Worm (Caenorhabditis elegans) whole organism, late embryonic: ENCODE results near the gene F25B5.6.

Experiments
- F13H6.1 ChIP-seq: sonication (generic microtip); optimal IDR thresholded peaks from 2 replicates; lab custom pipeline; 2016; ENCODE audit warnings: missing genetic modification characterization, missing compliant biosample characterization
- K09A11.1 ChIP-seq: sonication (generic microtip); optimal IDR thresholded peaks from 2 replicates; lab custom pipeline; 2017; ENCODE audit warnings: antibody characterized with exemption, mild to moderate bottlenecking, missing genetic modification characterization, missing compliant biosample characterization; ENCODE audit not compliant: insufficient read depth
- ahr-1 ChIP-seq: sonication (generic microtip); optimal IDR thresholded peaks from 2 replicates; lab custom pipeline; 2016; ENCODE audit warnings: missing genetic modification characterization, missing compliant biosample characterization
- ama-1 ChIP-seq: fragments of 150-350 bp; optimal IDR thresholded peaks from 2 replicates; lab custom pipeline; 2014
- ceh-19 ChIP-seq: fragments of 200-800 bp; sonication (Bioruptor generic); optimal IDR thresholded peaks from 2 replicates; lab custom pipeline; 2018; ENCODE audit warnings: mild to moderate bottlenecking, missing genetic modification characterization, missing compliant biosample characterization
- ceh-34 ChIP-seq: sonication (generic microtip); optimal IDR thresholded peaks from 2 replicates; lab custom pipeline; 2016; ENCODE audit warnings: mild to moderate bottlenecking, missing genetic modification characterization, missing compliant biosample characterization
- ceh-45 ChIP-seq: fragments of 200-800 bp; sonication (Bioruptor generic); IDR thresholded peaks from 2 replicates; pipeline ENCODE4 v1.3.6; 2022; ENCODE audit warnings: missing genetic modification reagents, missing genetic modification characterization, missing compliant biosample characterization
- ceh-48 ChIP-seq: sonication (generic microtip); optimal IDR thresholded peaks from 2 replicates; lab custom pipeline; 2016; ENCODE audit warnings: missing genetic modification characterization, inconsistent platforms, missing compliant biosample characterization
- che-1 ChIP-seq: sonication (generic microtip); optimal IDR thresholded peaks from 2 replicates; lab custom pipeline; 2016; ENCODE audit warnings: mild to moderate bottlenecking, missing genetic modification characterization, missing compliant biosample characterization
- dve-1 ChIP-seq: sonication (generic microtip); optimal IDR thresholded peaks from 2 replicates; lab custom pipeline; 2017; ENCODE audit warnings: antibody characterized with exemption, mild to moderate bottlenecking, missing genetic modification characterization, missing compliant biosample characterization
- elt-2 ChIP-seq: sonication (generic microtip); optimal IDR thresholded peaks from 2 replicates; lab custom pipeline; 2016; ENCODE audit warnings: missing genetic modification reagents, missing genetic modification characterization, missing compliant biosample characterization
- elt-4 ChIP-seq: sonication (generic microtip); optimal IDR thresholded peaks from 2 replicates; lab custom pipeline; 2016; ENCODE audit warnings: missing genetic modification characterization, missing compliant biosample characterization
- fkh-10 ChIP-seq: fragments of 150-350 bp; optimal IDR thresholded peaks from 2 replicates; lab custom pipeline; 2014; ENCODE audit warnings: missing biosample characterization, missing genetic modification reagents, missing genetic modification characterization
- hlh-13 ChIP-seq: fragments of 200-800 bp; sonication (Bioruptor generic); optimal IDR thresholded peaks from 2 replicates; lab custom pipeline; 2018; ENCODE audit warnings: mild to moderate bottlenecking, missing genetic modification characterization, missing compliant biosample characterization
- hlh-30 ChIP-seq: sonication (generic microtip); optimal IDR thresholded peaks from 2 replicates; lab custom pipeline; 2017; ENCODE audit warnings: antibody characterized with exemption, missing genetic modification characterization, missing compliant biosample characterization; ENCODE audit not compliant: insufficient read depth
- mec-3 ChIP-seq: sonication (generic microtip); optimal IDR thresholded peaks from 2 replicates; lab custom pipeline; 2016; ENCODE audit warnings: borderline replicate concordance, missing genetic modification characterization, missing compliant biosample characterization
- nfya-1 ChIP-seq: sonication (generic microtip); optimal IDR thresholded peaks from 2 replicates; lab custom pipeline; 2017; ENCODE audit warnings: missing genetic modification characterization, mild to moderate bottlenecking, missing compliant biosample characterization, antibody characterized with exemption, moderate library complexity
- odd-2 ChIP-seq: sonication (generic microtip); optimal IDR thresholded peaks from 2 replicates; lab custom pipeline; 2017; ENCODE audit warnings: antibody characterized with exemption, mild to moderate bottlenecking, missing genetic modification characterization, missing compliant biosample characterization
- pag-3 ChIP-seq: sonication (generic microtip); optimal IDR thresholded peaks from 2 replicates; lab custom pipeline; 2016; ENCODE audit warnings: missing compliant biosample characterization, missing genetic modification characterization, borderline replicate concordance
- pax-1 ChIP-seq: fragments of 150-350 bp; optimal IDR thresholded peaks from 2 replicates; lab custom pipeline; 2014; ENCODE audit warnings: missing biosample characterization, missing genetic modification characterization
- pros-1 ChIP-seq: fragments of 150-350 bp; optimal IDR thresholded peaks from 2 replicates; lab custom pipeline; 2014; ENCODE audit warnings: missing biosample characterization, missing genetic modification reagents, missing genetic modification characterization
- ref-2 ChIP-seq: sonication (generic microtip); optimal IDR thresholded peaks from 2 replicates; lab custom pipeline; 2016; ENCODE audit warnings: missing genetic modification characterization, missing compliant biosample characterization
- sdc-2 ChIP-seq: sonication (generic microtip); optimal IDR thresholded peaks from 2 replicates; lab custom pipeline; 2016; ENCODE audit warnings: missing genotype, missing genetic modification characterization, missing compliant biosample characterization
- sox-4 ChIP-seq: sonication (generic microtip); optimal IDR thresholded peaks from 2 replicates; lab custom pipeline; 2017; ENCODE audit warnings: mild to moderate bottlenecking, missing genetic modification characterization, inconsistent platforms, missing compliant biosample characterization
- tbx-2 ChIP-seq: sonication (generic microtip); optimal IDR thresholded peaks from 2 replicates; lab custom pipeline; 2016; ENCODE audit warnings: missing genetic modification characterization, missing compliant biosample characterization
- unc-3 ChIP-seq, 2 experiments: fragments of 200-800 bp in 1 of 2; sonication (Bioruptor generic) in 1 of 2; sonication (generic microtip) in 1 of 2; conservative IDR thresholded peaks in 1 of 2; optimal IDR thresholded peaks in 1 of 2; 2 replicates each; pipeline versions ENCODE4 v1.3.6 to Lab custom; 2016 to 2022; ENCODE audit warnings: missing compliant biosample characterization in 2 of 2, missing genetic modification characterization in 2 of 2, missing genetic modification reagents in 1 of 2
- unc-42 ChIP-seq: sonication (generic microtip); optimal IDR thresholded peaks from 2 replicates; lab custom pipeline; 2016; ENCODE audit warnings: missing genotype, missing genetic modification characterization, missing compliant biosample characterization
- unc-55 ChIP-seq: sonication (generic microtip); optimal IDR thresholded peaks from 2 replicates; lab custom pipeline; 2017; ENCODE audit warnings: missing biosample characterization, missing genetic modification reagents, missing genetic modification characterization
- zip-5 ChIP-seq: sonication (generic microtip); optimal IDR thresholded peaks from 2 replicates; lab custom pipeline; 2016; ENCODE audit warnings: missing genetic modification characterization, missing compliant biosample characterization
- ztf-16 ChIP-seq: sonication (generic microtip); optimal IDR thresholded peaks from 2 replicates; lab custom pipeline; 2017; ENCODE audit warnings: missing genetic modification characterization, missing compliant biosample characterization

The F25B5.6 gene

ce11 chrIII:5915926-5916325, 32.6 kb downstream of the F25B5.6 start:
- TF ChIP-seq K09A11.1 (tag; lab: Kevin White, UChicago) (no peak), elt-2 (tag; lab: Kevin White, UChicago) (peak; percentile 94), zip-5 (tag; lab: Kevin White, UChicago) (no peak)

ce11 chrIII:5914717-5915116, 33.8 kb downstream of the F25B5.6 start:
- TF ChIP-seq tbx-2 (tag; lab: Kevin White, UChicago) (no peak), odd-2 (tag; lab: Kevin White, UChicago) (no peak), ceh-48 (tag; lab: Kevin White, UChicago) (no peak), nfya-1 (peak; percentile 55), elt-2 (tag; lab: Kevin White, UChicago) (peak; percentile 5), pag-3 (tag; lab: Kevin White, UChicago) (no peak), ceh-45 (GFP tag; lab: Robert Waterston, UW) (no peak)
- TF ChIP-seq, all 69 proteins: peak for 2

ce11 chrIII:5908408-5908807, 40.1 kb downstream of the F25B5.6 start, which contains the start of gene C28H8.3:
C28H8.3 (plus strand) TSS chrIII:5908700.
- no peak for TF ChIP-seq dve-1 (tag; lab: Kevin White, UChicago)
- no peak for TF ChIP-seq ceh-34 (tag; lab: Kevin White, UChicago)
- no peak for TF ChIP-seq pros-1 (tag; lab: Kevin White, UChicago)
- no peak for TF ChIP-seq ahr-1 (tag; lab: Kevin White, UChicago)
- TF ChIP-seq nfya-1, result no peak
- no peak for TF ChIP-seq unc-42 (tag; lab: Kevin White, UChicago)
- TF ChIP-seq unc-55 (GFP tag; lab: Kevin White, UChicago), result no peak
- no peak for TF ChIP-seq elt-4
- TF ChIP-seq, all 69 proteins: peak for 0

- TF ChIP-seq tbx-2 (tag; lab: Kevin White, UChicago) (no peak), sdc-2 (tag; lab: Kevin White, UChicago) (no peak), che-1 (tag; lab: Kevin White, UChicago) (no peak), ceh-19 (no peak), odd-2 (tag; lab: Kevin White, UChicago) (no peak), F13H6.1 (tag; lab: Kevin White, UChicago) (no peak), ref-2 (tag; lab: Kevin White, UChicago) (no peak)
- TF ChIP-seq, all 69 proteins: peak for 0
Observed at ce11 chrIII:5906749-5907148, 41.8 kb downstream of the F25B5.6 start, which contains the start of gene erd-2.2. erd-2.2 (plus strand) TSS chrIII:5907049.

ce11 chrIII:5906059-5906458, 42.5 kb downstream of the F25B5.6 start, which contains the start of gene dpff-1:
dpff-1 (minus strand) TSS chrIII:5906346.
- TF ChIP-seq che-1 (tag; lab: Kevin White, UChicago), result no peak
- TF ChIP-seq ceh-48 (tag; lab: Kevin White, UChicago), result peak; percentile 85

- no peak for TF ChIP-seq ama-1 (lab: Kevin White, UChicago)
- no peak for TF ChIP-seq hlh-13 (GFP tag; lab: Kevin White, UChicago)
- peak; percentile 80 for TF ChIP-seq unc-42 (tag; lab: Kevin White, UChicago)
Observed at ce11 chrIII:5902558-5902957, 46.0 kb downstream of the F25B5.6 start.

ce11 chrIII:5900709-5901108, 47.8 kb downstream of the F25B5.6 start:
- TF ChIP-seq hlh-30 (peak; percentile 39), unc-55 (GFP tag; lab: Kevin White, UChicago) (peak; percentile 8), ztf-16 (tag; lab: Kevin White, UChicago) (no peak), sdc-2 (tag; lab: Kevin White, UChicago) (no peak), sox-4 (no peak), nfya-1 (no peak), unc-42 (tag; lab: Kevin White, UChicago) (no peak), unc-3 (GFP tag; conservative IDR thresholded peaks at IDR 0.05; lab: Robert Waterston, UW) (no peak), unc-3 (tag; optimal IDR thresholded peaks at IDR 0.05; lab: Kevin White, UChicago) (no peak), dve-1 (tag; lab: Kevin White, UChicago) (no peak), fkh-10 (no peak), ceh-34 (tag; lab: Kevin White, UChicago) (no peak), pax-1 (no peak), mec-3 (no peak)
